Worm (Caenorhabditis elegans) whole organism, midembryonic: ENCODE results near the gene Y17G7B.8.

Source experiments
- T22C8.4 ChIP-seq: fragments of 200-800 bp; sonication (Bioruptor generic); IDR thresholded peaks from 2 replicates; pipeline ENCODE4 v1.3.6; 2022; ENCODE audit warnings: missing genetic modification characterization, missing compliant biosample characterization
- cog-1 ChIP-seq: sonication (generic microtip); optimal IDR thresholded peaks from 2 replicates; lab custom pipeline; 2016; ENCODE audit warnings: missing genetic modification characterization, missing compliant biosample characterization
- flt-1 ChIP-seq: fragments of 200-800 bp; sonication (Bioruptor generic); IDR thresholded peaks from 2 replicates; pipeline ENCODE4 v1.3.6; 2022; ENCODE audit warnings: missing genetic modification characterization, missing compliant biosample characterization
- klf-2 ChIP-seq: fragments of 200-800 bp; sonication (Bioruptor generic); conservative IDR thresholded peaks from 2 replicates; pipeline ENCODE4 v1.3.6; 2022; ENCODE audit warnings: missing genetic modification reagents, missing genetic modification characterization, missing compliant biosample characterization
- med-1 ChIP-seq: sonication (generic microtip); optimal IDR thresholded peaks from 2 replicates; lab custom pipeline; 2017; ENCODE audit warnings: missing genetic modification characterization, mild to moderate bottlenecking, missing compliant biosample characterization, antibody characterized with exemption, missing genetic modification reagents; ENCODE audit not compliant: insufficient read depth
- ref-1 ChIP-seq: fragments of 200-800 bp; sonication (Bioruptor generic); conservative IDR thresholded peaks from 2 replicates; pipeline ENCODE4 v1.3.6; 2022; ENCODE audit warnings: missing genetic modification reagents, missing genetic modification characterization, missing compliant biosample characterization
- tab-1 ChIP-seq: fragments of 200-800 bp; sonication (Bioruptor generic); IDR thresholded peaks from 2 replicates; pipeline ENCODE4 v1.3.6; 2022; ENCODE audit warnings: missing genetic modification characterization, missing compliant biosample characterization
- ztf-23 ChIP-seq: fragments of 200-800 bp; sonication (Bioruptor generic); IDR thresholded peaks from 2 replicates; pipeline ENCODE4 v1.3.6; 2022; ENCODE audit warnings: missing genetic modification reagents, missing genetic modification characterization, missing compliant biosample characterization
- ztf-29 ChIP-seq: fragments of 200-800 bp; sonication (Bioruptor generic); IDR thresholded peaks from 2 replicates; pipeline ENCODE4 v1.3.6; 2022; ENCODE audit warnings: missing genetic modification reagents, missing genetic modification characterization, missing compliant biosample characterization

Gene Y17G7B.8

DNA sequence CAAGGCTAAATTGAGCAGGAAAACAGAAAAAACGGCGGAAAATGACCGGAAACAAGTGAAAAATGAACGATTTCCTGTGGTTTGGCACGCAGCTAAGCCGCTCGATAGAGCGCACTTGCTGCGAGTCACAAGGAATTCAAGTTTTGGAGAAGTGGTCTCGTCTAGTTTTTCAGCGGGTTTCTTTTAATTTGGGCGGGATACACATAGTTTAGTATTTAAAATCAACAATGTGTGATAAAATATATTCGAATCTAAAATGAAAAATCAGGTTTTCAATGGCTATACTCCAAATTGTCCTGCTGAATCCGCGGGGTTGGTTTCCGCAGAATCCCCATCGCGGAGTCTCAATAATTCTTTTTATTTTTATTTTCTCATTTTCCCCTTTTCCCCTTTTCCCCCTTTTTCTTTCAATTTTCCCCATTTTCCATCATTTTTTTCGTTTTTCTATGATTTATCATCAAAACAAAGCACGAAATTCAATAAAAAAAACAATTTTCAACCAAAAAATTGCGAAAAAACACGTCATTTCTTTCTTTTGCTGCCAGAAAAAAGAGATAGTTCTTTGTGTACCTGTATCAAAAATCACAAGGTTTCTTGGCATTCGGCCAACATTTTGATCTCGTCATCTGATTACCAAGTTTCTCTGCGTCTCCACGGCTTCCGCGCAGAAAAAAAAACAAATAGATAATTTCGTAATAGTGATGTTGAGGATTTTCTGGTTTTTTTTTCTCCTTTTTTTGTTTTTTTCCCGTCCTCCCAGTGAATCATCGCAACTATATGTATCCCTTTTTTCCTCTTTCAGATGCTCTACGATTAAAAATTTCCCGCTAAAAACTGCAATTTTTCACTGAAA, 14.8 kb upstream of the Y17G7B.8 start, which contains the start of gene ippk-1:
ippk-1 (plus strand) TSS at position 803 of the 853 bp plus-strand sequence.
- TF ChIP-seq T22C8.4 (GFP tag; lab: Robert Waterston, UW) (peak; percentile 68), med-1 (GFP tag; lab: Kevin White, UChicago) (no peak), ztf-23 (GFP tag; lab: Robert Waterston, UW) (peak; percentile 66; the same call in 1 of the 2 replicates), flt-1 (GFP tag; lab: Robert Waterston, UW) (no peak; the same call in none of the 2 replicates), klf-2 (peak; percentile 72), cog-1 (peak; percentile 78), tab-1 (GFP tag; lab: Robert Waterston, UW) (no peak), ref-1 (0 out of 2 replicates have a peak, but pooled peaks have one; percentile 24), ztf-29 (GFP tag; lab: Robert Waterston, UW) (no peak)

DNA sequence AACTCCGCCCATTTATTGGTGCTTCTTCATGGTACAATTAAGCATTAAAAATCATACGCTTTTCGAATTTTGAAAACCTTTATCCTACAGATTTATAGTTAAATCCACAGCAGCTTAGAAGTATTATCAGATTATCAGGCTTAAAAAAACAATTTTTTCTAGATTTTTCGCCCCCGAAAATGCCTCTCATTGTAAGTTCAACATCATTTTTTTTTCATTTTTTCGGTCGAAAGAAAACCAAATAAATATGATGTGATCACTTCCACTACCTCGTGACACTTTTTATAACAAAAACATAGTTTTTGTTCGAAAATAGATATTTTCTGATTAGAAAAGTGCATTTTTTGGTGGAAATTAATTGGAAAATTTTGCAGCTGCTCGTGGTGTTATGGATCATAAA, 13.6 kb upstream of the Y17G7B.8 start:
- TF ChIP-seq cog-1, result no peak
- TF ChIP-seq ztf-29 (GFP tag; lab: Robert Waterston, UW), result no peak
- no peak for TF ChIP-seq ref-1
- TF ChIP-seq ztf-23 (GFP tag; lab: Robert Waterston, UW), result no peak
- TF ChIP-seq flt-1 (GFP tag; lab: Robert Waterston, UW), result no peak
- TF ChIP-seq T22C8.4 (GFP tag; lab: Robert Waterston, UW), result no peak
- TF ChIP-seq klf-2, result no peak
- no peak for TF ChIP-seq tab-1 (GFP tag; lab: Robert Waterston, UW)
- no peak for TF ChIP-seq med-1 (GFP tag; lab: Kevin White, UChicago)

DNA sequence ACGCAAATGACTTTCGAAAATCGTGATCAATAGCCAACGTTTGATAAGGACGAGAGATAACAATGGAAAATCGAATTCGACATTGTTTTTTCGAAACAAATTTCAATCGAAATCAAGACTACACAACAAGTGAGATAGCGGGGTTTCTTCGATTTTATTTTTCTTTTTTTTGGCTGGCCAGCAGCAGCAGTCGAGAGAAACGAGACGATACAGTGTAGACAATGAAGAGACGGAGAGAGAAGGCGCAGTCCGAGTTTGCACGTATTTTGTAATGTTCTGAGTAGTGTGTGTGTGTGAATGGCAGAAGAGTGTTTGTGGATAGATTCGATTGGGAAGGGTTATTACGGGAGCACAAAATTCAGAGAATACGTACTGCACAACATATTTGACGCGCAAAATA, 12.6 kb upstream of the Y17G7B.8 start:
- TF ChIP-seq ref-1, result no peak
- TF ChIP-seq klf-2, result no peak
- TF ChIP-seq flt-1 (GFP tag; lab: Robert Waterston, UW), result no peak
- no peak for TF ChIP-seq ztf-23 (GFP tag; lab: Robert Waterston, UW)
- no peak for TF ChIP-seq T22C8.4 (GFP tag; lab: Robert Waterston, UW)
- no peak for TF ChIP-seq tab-1 (GFP tag; lab: Robert Waterston, UW)
- TF ChIP-seq ztf-29 (GFP tag; lab: Robert Waterston, UW), result no peak
- TF ChIP-seq cog-1, result no peak
- no peak for TF ChIP-seq med-1 (GFP tag; lab: Kevin White, UChicago)

DNA sequence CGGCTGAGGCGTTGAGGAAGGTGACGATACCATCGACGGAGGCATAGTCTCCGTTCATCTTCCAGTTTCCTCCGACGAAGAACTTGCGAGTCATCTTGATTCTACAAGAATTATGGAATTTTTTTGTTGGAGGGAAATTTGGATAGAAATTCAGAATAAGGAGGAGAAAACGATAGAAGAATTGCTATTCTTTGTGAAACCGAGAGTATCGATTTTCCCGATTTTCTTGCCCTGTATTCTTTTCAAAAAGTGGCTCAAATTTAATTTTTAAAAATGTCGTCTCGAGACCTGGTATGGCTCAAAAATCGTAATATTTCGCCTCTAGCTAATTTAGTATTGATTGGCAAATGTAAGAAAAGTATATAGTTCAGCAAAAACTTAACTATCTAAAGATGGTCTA, 11.5 kb upstream of the Y17G7B.8 start, which contains the start of gene tpi-1:
tpi-1 (minus strand) TSS at position 101 of the 400 bp plus-strand sequence.
- TF ChIP-seq ztf-29 (GFP tag; lab: Robert Waterston, UW) (no peak), tab-1 (GFP tag; lab: Robert Waterston, UW) (no peak), flt-1 (GFP tag; lab: Robert Waterston, UW) (no peak), med-1 (GFP tag; lab: Kevin White, UChicago) (no peak), cog-1 (no peak), klf-2 (no peak), T22C8.4 (GFP tag; lab: Robert Waterston, UW) (no peak), ref-1 (no peak), ztf-23 (GFP tag; lab: Robert Waterston, UW) (no peak)

DNA sequence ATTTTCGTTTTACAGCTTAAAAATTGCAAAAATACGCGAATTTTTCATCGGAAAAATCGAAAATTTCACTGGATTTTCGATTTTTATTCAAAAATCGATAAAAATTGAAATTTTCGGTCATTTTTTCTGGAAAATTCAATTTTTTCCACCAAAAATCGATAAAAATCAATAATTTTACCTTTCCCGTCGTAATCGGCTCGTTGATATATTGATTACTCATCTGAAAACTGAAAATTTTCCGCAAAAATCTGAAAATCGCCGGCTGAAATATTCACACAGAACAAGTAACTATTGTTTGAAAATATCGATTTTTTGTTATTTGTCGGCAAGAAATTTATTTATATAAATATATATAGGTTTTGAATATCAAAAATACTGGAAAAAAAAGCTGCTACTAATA, 9.0 kb upstream of the Y17G7B.8 start, which contains the start of gene cyn-16:
cyn-16 (minus strand) TSS at position 227 of the 400 bp plus-strand sequence.
- TF ChIP-seq med-1 (GFP tag; lab: Kevin White, UChicago) (no peak), T22C8.4 (GFP tag; lab: Robert Waterston, UW) (0 out of 2 replicates have a peak, but pooled peaks have one; percentile 15)

DNA sequence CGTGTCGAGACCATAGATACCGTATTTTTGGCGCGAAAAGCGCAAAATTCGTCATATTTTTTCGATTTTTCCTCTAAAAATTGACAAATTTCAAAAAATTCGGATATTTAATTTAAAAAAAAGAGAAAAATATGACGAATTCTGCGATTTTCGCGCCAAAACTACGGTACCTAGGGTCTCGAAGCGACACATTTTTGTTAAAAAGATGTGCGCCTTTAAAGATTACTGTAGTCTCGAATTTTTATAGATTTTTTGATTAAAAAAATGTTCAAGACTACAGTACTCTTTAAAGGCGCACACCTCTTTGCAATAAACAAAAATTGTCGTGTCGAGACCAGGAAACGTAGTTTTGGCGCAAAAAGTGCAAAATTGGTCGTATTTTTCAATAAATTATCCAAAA, 8.5 kb upstream of the Y17G7B.8 start:
- no peak for TF ChIP-seq T22C8.4 (GFP tag; lab: Robert Waterston, UW)
- no peak for TF ChIP-seq tab-1 (GFP tag; lab: Robert Waterston, UW)
- no peak for TF ChIP-seq ref-1
- no peak for TF ChIP-seq flt-1 (GFP tag; lab: Robert Waterston, UW)
- TF ChIP-seq ztf-29 (GFP tag; lab: Robert Waterston, UW), result no peak

DNA sequence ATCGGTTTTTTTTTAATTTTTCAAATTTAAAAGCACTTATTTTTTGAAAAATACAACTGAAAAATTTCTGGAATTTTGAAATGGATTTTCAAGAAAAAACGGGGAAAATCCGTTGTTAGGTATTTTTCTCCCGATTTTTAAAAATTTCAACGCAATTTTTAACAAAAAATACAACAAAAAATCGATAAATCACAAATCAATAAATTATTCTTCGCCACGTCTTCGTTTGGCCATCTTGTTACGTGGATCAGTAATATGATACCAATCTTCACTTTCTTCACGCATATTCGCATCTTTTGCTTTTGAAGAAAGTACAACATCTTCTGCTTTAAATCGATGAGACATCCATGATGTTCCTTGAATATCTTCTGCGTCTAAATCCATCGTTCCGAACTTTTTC, 1.2 kb upstream of the Y17G7B.8 start:
- TF ChIP-seq T22C8.4 (GFP tag; lab: Robert Waterston, UW) (0 out of 2 replicates have a peak, but pooled peaks have one; percentile 17), klf-2 (no peak)

DNA sequence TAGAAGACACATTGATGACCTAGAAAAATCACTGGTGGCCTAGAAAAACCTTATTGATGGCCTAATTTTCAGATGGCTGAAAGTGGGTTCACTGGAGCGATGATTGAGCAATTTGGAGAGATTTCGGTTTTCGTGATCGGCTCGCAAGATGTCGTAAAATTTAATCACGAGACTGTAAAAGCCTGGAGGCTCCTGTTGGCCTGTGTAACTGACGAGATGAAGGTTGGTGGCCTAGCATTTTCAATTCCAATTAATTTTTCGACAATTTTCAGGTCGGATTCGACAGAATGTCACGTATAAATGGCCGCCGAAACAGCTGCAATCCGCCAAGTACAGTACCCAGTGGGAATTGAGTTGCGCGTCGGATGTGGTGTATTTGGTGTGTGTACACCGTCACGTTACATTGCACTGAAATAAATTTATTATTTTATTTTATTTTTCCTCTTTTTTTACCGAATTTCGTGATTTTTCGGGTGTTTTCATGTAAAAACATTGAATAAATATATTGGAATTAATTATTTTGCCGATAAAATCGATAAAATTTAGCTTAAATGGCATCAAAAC, 4.2 kb downstream of the Y17G7B.8 start, which contains the start of gene Y17G7B.12:
Y17G7B.12 (plus strand) TSS at position 547 of the 564 bp plus-strand sequence.
- TF ChIP-seq klf-2 (no peak), tab-1 (GFP tag; lab: Robert Waterston, UW) (no peak), ztf-29 (GFP tag; lab: Robert Waterston, UW) (no peak), ref-1 (no peak), med-1 (GFP tag; lab: Kevin White, UChicago) (no peak), flt-1 (GFP tag; lab: Robert Waterston, UW) (no peak), ztf-23 (GFP tag; lab: Robert Waterston, UW) (no peak), T22C8.4 (GFP tag; lab: Robert Waterston, UW) (no peak), cog-1 (no peak)

DNA sequence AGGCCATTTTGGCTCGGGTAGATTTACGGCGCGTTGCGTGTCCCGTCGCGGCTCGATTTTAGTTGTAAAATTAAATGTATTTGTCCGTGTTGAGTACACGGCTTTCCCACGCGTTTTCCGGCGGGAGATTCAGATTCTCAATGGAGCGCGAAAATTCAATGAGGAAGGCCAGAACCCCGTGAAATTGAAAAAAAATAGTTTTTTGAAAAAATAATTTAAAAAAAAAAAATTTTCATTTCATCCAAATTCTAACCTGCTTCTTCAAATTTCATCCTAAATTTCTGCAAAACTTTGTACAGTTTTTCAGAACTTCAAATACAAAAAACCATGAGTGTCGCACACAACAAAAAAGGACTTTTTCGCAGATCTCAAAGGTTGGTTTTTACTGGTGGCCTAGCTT, 18.8 kb downstream of the Y17G7B.8 start, which contains the start of gene glb-29:
glb-29 (plus strand) TSS at position 301 of the 400 bp plus-strand sequence.
- TF ChIP-seq cog-1 (no peak), klf-2 (no peak), ztf-23 (GFP tag; lab: Robert Waterston, UW) (no peak), ref-1 (no peak)
